Fruit fly (Drosophila melanogaster) whole organism, embryonic: ENCODE data around the gene Hasp.

Source experiments
- CG10147 ChIP-seq: fragments of 200-800 bp; sonication (Bioruptor generic); optimal IDR thresholded peaks from 2 replicates; lab custom pipeline; 2019; ENCODE audit warnings: missing biosample characterization, mild to moderate bottlenecking, missing genetic modification characterization, moderate library complexity
- CG11504 ChIP-seq: fragments of 200-800 bp; sonication (Bioruptor generic); optimal IDR thresholded peaks from 3 replicates; lab custom pipeline; 2019; ENCODE audit warnings: missing biosample characterization, mild to moderate bottlenecking, missing genetic modification characterization, moderate library complexity
- CG11696 ChIP-seq: fragments of 200-800 bp; sonication (Bioruptor generic); IDR thresholded peaks from 2 replicates; pipeline ENCODE4 v1.3.6; 2022; ENCODE audit warnings: missing biosample characterization, missing genetic modification characterization
- CG17359 ChIP-seq: fragments of 200-800 bp; sonication (Bioruptor generic); optimal IDR thresholded peaks from 3 replicates; lab custom pipeline; 2018; ENCODE audit warnings: missing biosample characterization, mild to moderate bottlenecking, missing genetic modification characterization, moderate library complexity
- CG18011 ChIP-seq: fragments of 200-800 bp; sonication (Bioruptor generic); optimal IDR thresholded peaks from 2 replicates; lab custom pipeline; 2017; ENCODE audit warnings: missing biosample characterization, missing genetic modification characterization, mild to moderate bottlenecking, moderate library complexity, missing genotype
- CG3995 ChIP-seq: fragments of 200-800 bp; sonication (Bioruptor generic); optimal IDR thresholded peaks from 3 replicates; lab custom pipeline; 2016; ENCODE audit warnings: missing biosample characterization, missing genetic modification characterization
- CG4360 ChIP-seq: fragments of 200-800 bp; sonication (Bioruptor generic); IDR thresholded peaks from 2 replicates; pipeline ENCODE4 v1.3.6; 2022; ENCODE audit warnings: missing biosample characterization, missing genetic modification characterization
- CG4404 ChIP-seq: fragments of 200-800 bp; sonication (Bioruptor generic); IDR thresholded peaks from 2 replicates; pipeline ENCODE4 v1.3.6; 2022; ENCODE audit warnings: missing biosample characterization, missing genetic modification characterization
- CG4854 ChIP-seq: fragments of 200-800 bp; sonication (Bioruptor generic); optimal IDR thresholded peaks from 2 replicates; lab custom pipeline; 2016; ENCODE audit warnings: missing biosample characterization, missing genetic modification characterization, inconsistent platforms
- CG7963 ChIP-seq: fragments of 200-800 bp; sonication (Bioruptor generic); IDR thresholded peaks from 3 replicates; pipeline ENCODE4 v1.3.6; 2022; ENCODE audit warnings: missing biosample characterization, missing genetic modification characterization; ENCODE audit not compliant: partially characterized antibody
- CG7987 ChIP-seq: fragments of 200-800 bp; sonication (Bioruptor generic); optimal IDR thresholded peaks from 2 replicates; lab custom pipeline; 2018; ENCODE audit warnings: missing biosample characterization, mild to moderate bottlenecking, missing genetic modification characterization, moderate library complexity
- CG8924 ChIP-seq: fragments of 200-800 bp; optimal IDR thresholded peaks from 3 replicates; lab custom pipeline; 2019; ENCODE audit warnings: missing biosample characterization, mild to moderate bottlenecking, missing genetic modification characterization, moderate library complexity
- CG9727 ChIP-seq: fragments of 200-800 bp; sonication (Bioruptor generic); optimal IDR thresholded peaks from 3 replicates; lab custom pipeline; 2017; ENCODE audit warnings: missing biosample characterization, mild to moderate bottlenecking, missing genetic modification characterization
- CG9932 ChIP-seq: fragments of 200-800 bp; sonication (Bioruptor generic); IDR thresholded peaks from 2 replicates; pipeline ENCODE4 v1.3.6; 2022; ENCODE audit warnings: missing biosample characterization, missing genetic modification characterization
- Dek ChIP-seq: fragments of 200-800 bp; sonication (Bioruptor generic); optimal IDR thresholded peaks from 3 replicates; lab custom pipeline; 2019; ENCODE audit warnings: missing biosample characterization, mild to moderate bottlenecking, missing genetic modification characterization, moderate library complexity
- Dip3 ChIP-seq: fragments of 200-800 bp; sonication (Bioruptor generic); optimal IDR thresholded peaks from 3 replicates; lab custom pipeline; 2016; ENCODE audit warnings: missing biosample characterization, missing genetic modification characterization
- Doc2 ChIP-seq: fragments of 200-800 bp; sonication (Bioruptor generic); IDR thresholded peaks from 2 replicates; pipeline ENCODE4 v1.3.6; 2022; ENCODE audit warnings: missing biosample characterization, missing genetic modification characterization
- Doc3 ChIP-seq: fragments of 200-800 bp; sonication (Bioruptor generic); IDR thresholded peaks from 3 replicates; pipeline ENCODE4 v1.3.6; 2022; ENCODE audit warnings: missing biosample characterization, missing genetic modification characterization; ENCODE audit not compliant: partially characterized antibody
- Fer2 ChIP-seq: fragments of 200-800 bp; sonication (Bioruptor generic); optimal IDR thresholded peaks from 2 replicates; lab custom pipeline; 2018; ENCODE audit warnings: missing biosample characterization, mild to moderate bottlenecking, missing genetic modification characterization, moderate library complexity
- Gsc ChIP-seq: fragments of 200-800 bp; sonication (Bioruptor generic); IDR thresholded peaks from 2 replicates; pipeline ENCODE4 v1.3.6; 2022; ENCODE audit warnings: missing biosample characterization, missing genetic modification characterization
- HLH54F ChIP-seq: fragments of 200-800 bp; sonication (Bioruptor generic); optimal IDR thresholded peaks from 3 replicates; lab custom pipeline; 2016; ENCODE audit warnings: missing biosample characterization, missing genetic modification characterization
- HmgD ChIP-seq: fragments of 200-800 bp; sonication (Bioruptor generic); optimal IDR thresholded peaks from 3 replicates; lab custom pipeline; 2016; ENCODE audit warnings: missing biosample characterization, missing genetic modification characterization
- Mes4 ChIP-seq: fragments of 200-800 bp; sonication (Bioruptor generic); optimal IDR thresholded peaks from 2 replicates; lab custom pipeline; 2016; ENCODE audit warnings: missing biosample characterization, missing genetic modification characterization
- NC2β ChIP-seq: fragments of 200-800 bp; sonication (Bioruptor generic); optimal IDR thresholded peaks from 2 replicates; lab custom pipeline; 2016; ENCODE audit warnings: missing biosample characterization, missing genetic modification characterization
- TFAM ChIP-seq: fragments of 200-800 bp; sonication (Bioruptor generic); optimal IDR thresholded peaks from 2 replicates; lab custom pipeline; 2017; ENCODE audit warnings: missing biosample characterization, missing genetic modification characterization, inconsistent platforms
- Vsx1 ChIP-seq: fragments of 200-800 bp; sonication (Bioruptor generic); optimal IDR thresholded peaks from 2 replicates; lab custom pipeline; 2017; ENCODE audit warnings: missing biosample characterization, mild to moderate bottlenecking, missing genetic modification characterization, missing genetic modification reagents
- ara ChIP-seq: fragments of 200-800 bp; sonication (Bioruptor generic); IDR thresholded peaks from 2 replicates; pipeline ENCODE4 v1.3.6; 2022; ENCODE audit warnings: missing biosample characterization, missing genetic modification characterization
- br ChIP-seq: fragments of >200 bp; optimal IDR thresholded peaks from 2 replicates; lab custom pipeline; 2017
- bsh ChIP-seq, 2 experiments: fragments of 200-800 bp; sonication (Bioruptor generic); optimal IDR thresholded peaks; 2 replicates each; lab custom pipeline; 2017 to 2018; ENCODE audit warnings: mild to moderate bottlenecking in 2 of 2, missing biosample characterization in 2 of 2, missing genetic modification characterization in 2 of 2, moderate library complexity in 1 of 2
- cad ChIP-seq: fragments of >200 bp; optimal IDR thresholded peaks from 2 replicates; lab custom pipeline; 2017; ENCODE audit warnings: missing biosample characterization, missing genetic modification characterization
- cg ChIP-seq: fragments of 200-800 bp; sonication (Bioruptor generic); optimal IDR thresholded peaks from 3 replicates; lab custom pipeline; 2019; ENCODE audit warnings: missing biosample characterization, mild to moderate bottlenecking, missing genetic modification characterization, moderate library complexity
- da ChIP-seq: fragments of 200-800 bp; sonication (Bioruptor generic); optimal IDR thresholded peaks from 2 replicates; lab custom pipeline; 2016; ENCODE audit warnings: missing biosample characterization, missing genetic modification characterization
- eve ChIP-seq, 2 experiments: fragments of >200 bp; optimal IDR thresholded peaks; 2 replicates each; lab custom pipeline; 2017; ENCODE audit warnings: missing biosample characterization in 2 of 2, missing genetic modification characterization in 2 of 2
- gfzf ChIP-seq: fragments of 200-800 bp; sonication (Bioruptor generic); optimal IDR thresholded peaks from 2 replicates; lab custom pipeline; 2016; ENCODE audit warnings: missing biosample characterization, mild to moderate bottlenecking, missing genetic modification characterization, moderate library complexity
- grn ChIP-seq: fragments of 200-800 bp; sonication (Bioruptor generic); optimal IDR thresholded peaks from 3 replicates; lab custom pipeline; 2017; ENCODE audit warnings: missing biosample characterization, missing genetic modification characterization
- hbn ChIP-seq: fragments of 200-800 bp; sonication (Bioruptor generic); IDR thresholded peaks from 2 replicates; pipeline ENCODE4 v1.3.6; 2022; ENCODE audit warnings: missing biosample characterization, missing genetic modification characterization; ENCODE audit not compliant: partially characterized antibody
- hkb ChIP-seq, 2 experiments: fragments of 200-800 bp in 1 of 2; fragments of >200 bp in 1 of 2; sonication (Bioruptor generic) in 1 of 2; IDR thresholded peaks in 1 of 2; optimal IDR thresholded peaks in 1 of 2; 2 replicates each; pipeline versions ENCODE4 v1.3.6 to Lab custom; 2017 to 2022; ENCODE audit warnings: missing biosample characterization in 1 of 2, missing genetic modification characterization in 1 of 2
- inv ChIP-seq: fragments of 200-800 bp; sonication (Bioruptor generic); IDR thresholded peaks from 2 replicates; pipeline ENCODE4 v1.3.6; 2022; ENCODE audit warnings: missing biosample characterization, missing genetic modification characterization; ENCODE audit not compliant: partially characterized antibody
- jing ChIP-seq: fragments of 200-800 bp; sonication (Bioruptor generic); optimal IDR thresholded peaks from 2 replicates; lab custom pipeline; 2018; ENCODE audit warnings: missing biosample characterization, mild to moderate bottlenecking, missing genetic modification characterization
- klu ChIP-seq: fragments of 200-800 bp; sonication (Bioruptor generic); IDR thresholded peaks from 2 replicates; pipeline ENCODE4 v1.3.6; 2022; ENCODE audit warnings: missing biosample characterization, missing genetic modification characterization
- lov ChIP-seq, 2 experiments: fragments of 200-800 bp in 1 of 2; fragments of >200 bp in 1 of 2; sonication (Bioruptor generic) in 1 of 2; IDR thresholded peaks in 1 of 2; optimal IDR thresholded peaks in 1 of 2; 2 replicates in 1 of 2; 3 replicates in 1 of 2; pipeline versions ENCODE4 v1.3.6 to Lab custom; 2017 to 2022; ENCODE audit warnings: missing biosample characterization in 1 of 2, missing genetic modification characterization in 1 of 2
- onecut ChIP-seq: fragments of 200-800 bp; sonication (Bioruptor generic); IDR thresholded peaks from 2 replicates; pipeline ENCODE4 v1.3.6; 2022; ENCODE audit warnings: missing biosample characterization, missing genetic modification characterization
- peb ChIP-seq: fragments of 200-800 bp; sonication (Bioruptor generic); IDR thresholded peaks from 2 replicates; pipeline ENCODE4 v1.3.6; 2022; ENCODE audit warnings: missing biosample characterization, missing genetic modification characterization
- phol ChIP-seq: fragments of 200-800 bp; sonication (Bioruptor generic); optimal IDR thresholded peaks from 3 replicates; lab custom pipeline; 2018; ENCODE audit warnings: missing biosample characterization, mild to moderate bottlenecking, missing genetic modification characterization, moderate library complexity
- rib ChIP-seq: fragments of 200-800 bp; sonication (Bioruptor generic); IDR thresholded peaks from 2 replicates; pipeline ENCODE4 v1.3.6; 2022; ENCODE audit warnings: missing biosample characterization, missing genetic modification characterization
- sisA ChIP-seq: fragments of 200-800 bp; sonication (Bioruptor generic); IDR thresholded peaks from 2 replicates; pipeline ENCODE4 v1.3.6; 2022; ENCODE audit warnings: missing biosample characterization, missing genetic modification characterization
- tgo ChIP-seq: fragments of 200-800 bp; sonication (Bioruptor generic); IDR thresholded peaks from 3 replicates; pipeline ENCODE4 v1.3.6; 2022; ENCODE audit warnings: missing biosample characterization, missing genetic modification characterization
- trh ChIP-seq: fragments of 200-800 bp; sonication (Bioruptor generic); optimal IDR thresholded peaks from 2 replicates; lab custom pipeline; 2016; ENCODE audit warnings: missing biosample characterization, missing genetic modification characterization
- unc-4 ChIP-seq: fragments of 200-800 bp; sonication (Bioruptor generic); IDR thresholded peaks from 2 replicates; pipeline ENCODE4 v1.3.6; 2022; ENCODE audit warnings: missing biosample characterization, missing genetic modification characterization; ENCODE audit not compliant: partially characterized antibody
- wdn ChIP-seq: fragments of 200-800 bp; sonication (Bioruptor generic); IDR thresholded peaks from 2 replicates; pipeline ENCODE4 v1.3.6; 2022; ENCODE audit warnings: missing biosample characterization, missing genetic modification characterization

Hasp gene

DNA sequence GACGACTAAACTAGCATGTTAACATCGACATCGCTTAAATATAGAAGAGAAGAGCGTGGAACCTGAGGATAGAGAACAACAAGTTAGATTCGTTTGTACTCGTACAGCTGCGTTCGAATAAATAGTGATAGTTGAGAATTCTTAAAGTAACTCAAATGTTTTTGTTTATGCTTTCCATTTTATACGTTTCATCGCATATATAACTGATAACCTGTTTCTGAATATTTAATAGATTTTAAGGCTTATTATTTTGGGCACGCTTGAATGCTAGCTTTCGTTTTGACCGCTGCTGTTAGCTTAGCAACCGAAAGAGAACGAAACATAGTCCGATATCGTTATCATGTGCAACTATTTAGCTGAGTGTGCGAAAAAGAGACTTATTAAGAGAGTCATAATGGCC lies 11.3 kb upstream of the Hasp start (continued):
- TF ChIP-seq CG18011 (GFP tag; lab: Kevin White, UChicago) (peak; percentile 87), CG4360 (0 out of 2 replicates have a peak, but pooled peaks have one; percentile 31), CG9932 (GFP tag; lab: Robert Waterston, UW) (peak; percentile 98), TFAM (peak; percentile 51), br (no peak), ara (GFP tag; lab: Robert Waterston, UW) (peak; percentile 90), CG3995 (GFP tag; lab: Kevin White, UChicago) (peak; percentile 84), unc-4 (0 out of 2 replicates have a peak, but pooled peaks have one; percentile 29), inv (GFP tag; lab: Robert Waterston, UW) (no peak), jing (peak; percentile 67), CG7963 (GFP tag; lab: Robert Waterston, UW) (no peak), CG4854 (GFP tag; lab: Kevin White, UChicago) (peak; percentile 94), CG11504 (tag; lab: Kevin White, UChicago) (peak; percentile 93), cad (GFP tag; lab: Kevin White, UChicago) (no peak), Dek (tag; lab: Kevin White, UChicago) (peak; percentile 98), CG17359 (tag; lab: Kevin White, UChicago) (peak; percentile 93), Gsc (peak; percentile 66), hbn (GFP tag; lab: Robert Waterston, UW) (no peak), hkb (optimal IDR thresholded peaks at IDR 0.05; lab: Kevin White, UChicago) (no peak), hkb (GFP tag; IDR thresholded peaks at IDR 0.05; lab: Robert Waterston, UW) (peak; percentile 97), cg (no peak), wdn (GFP tag; lab: Robert Waterston, UW) (peak; percentile 96), CG11696 (peak; percentile 100), Doc2 (peak; percentile 72), Dip3 (peak; percentile 98), peb (GFP tag; lab: Robert Waterston, UW) (peak; percentile 77), onecut (GFP tag; lab: Robert Waterston, UW) (peak; percentile 80), HLH54F (GFP tag; lab: Kevin White, UChicago) (peak; percentile 96), eve (GFP tag; optimal IDR thresholded peaks at IDR 0.05; lab: Kevin White, UChicago) (no peak), grn (GFP tag; lab: Kevin White, UChicago) (peak; percentile 35), CG4404 (peak; percentile 84), CG9727 (GFP tag; lab: Kevin White, UChicago) (peak; percentile 95), HmgD (peak; percentile 83), da (GFP tag; lab: Kevin White, UChicago) (peak; percentile 78), gfzf (GFP tag; lab: Kevin White, UChicago) (no peak), sisA (peak; percentile 91), klu (GFP tag; lab: Robert Waterston, UW) (peak; percentile 90), rib (GFP tag; lab: Robert Waterston, UW) (peak; percentile 98), Doc3 (GFP tag; lab: Robert Waterston, UW) (no peak), Vsx1 (GFP tag; lab: Kevin White, UChicago) (peak; percentile 87), NC2β (GFP tag; lab: Kevin White, UChicago) (peak; percentile 85), Mes4 (GFP tag; lab: Kevin White, UChicago) (peak; percentile 81), lov (optimal IDR thresholded peaks at IDR 0.05; lab: Kevin White, UChicago) (no peak), lov (GFP tag; IDR thresholded peaks at IDR 0.05; lab: Robert Waterston, UW) (peak; percentile 80; the same call in 2 of the 3 replicates), trh (GFP tag; lab: Kevin White, UChicago) (peak; percentile 77), Fer2 (tag; lab: Kevin White, UChicago) (peak; percentile 93), bsh (GFP tag; optimal IDR thresholded peaks at IDR 0.05; lab: Kevin White, UChicago) (peak; percentile 88 to 96), phol (tag; lab: Kevin White, UChicago) (peak; percentile 84), CG8924 (tag; lab: Kevin White, UChicago) (peak; percentile 97), CG10147 (peak; percentile 98), tgo (GFP tag; lab: Robert Waterston, UW) (peak; percentile 97), CG7987 (GFP tag; lab: Kevin White, UChicago) (peak; percentile 91)
